Worm (Caenorhabditis elegans) whole organism, young adult: ENCODE measurements around the gene srg-3.

Experiments used
- B0035.1 ChIP-seq: sonication (generic microtip); optimal IDR thresholded peaks from 2 replicates; lab custom pipeline; 2016; ENCODE audit warnings: missing genetic modification characterization, mild to moderate bottlenecking, missing compliant biosample characterization, missing genotype, missing genetic modification reagents
- B0336.3 ChIP-seq: fragments of 200-800 bp; sonication (Bioruptor generic); IDR thresholded peaks from 2 replicates; pipeline ENCODE4 v1.3.6; 2022; ENCODE audit warnings: missing genetic modification characterization, missing compliant biosample characterization
- C17E4.6 ChIP-seq: fragments of 200-800 bp; sonication (Bioruptor generic); IDR thresholded peaks from 2 replicates; pipeline ENCODE4 v1.3.6; 2022; ENCODE audit warnings: missing genetic modification reagents, missing genetic modification characterization, missing compliant biosample characterization
- F33H1.4 ChIP-seq: fragments of 200-800 bp; sonication (Bioruptor generic); IDR thresholded peaks from 2 replicates; pipeline ENCODE4 v1.3.6; 2022; ENCODE audit warnings: missing genetic modification reagents, missing genetic modification characterization, missing compliant biosample characterization
- Y67H2A.10 ChIP-seq: fragments of 200-800 bp; sonication (Bioruptor generic); conservative IDR thresholded peaks from 2 replicates; pipeline ENCODE4 v1.3.6; 2022; ENCODE audit warnings: missing genetic modification reagents, missing genetic modification characterization, missing compliant biosample characterization
- attf-5 ChIP-seq: fragments of 200-800 bp; sonication (Bioruptor generic); optimal IDR thresholded peaks from 2 replicates; lab custom pipeline; 2018; ENCODE audit warnings: mild to moderate bottlenecking, missing genetic modification characterization, missing compliant biosample characterization
- ceh-40 ChIP-seq: fragments of 200-800 bp; sonication (Bioruptor generic); IDR thresholded peaks from 2 replicates; pipeline ENCODE4 v1.3.6; 2022; ENCODE audit warnings: missing genetic modification characterization, missing compliant biosample characterization
- dpl-1 ChIP-seq: fragments of 150-350 bp; optimal IDR thresholded peaks from 2 replicates; lab custom pipeline; 2014; ENCODE audit warnings: missing biosample characterization, missing genetic modification reagents, missing genetic modification characterization
- egrh-3 ChIP-seq: fragments of 200-800 bp; sonication (Bioruptor generic); IDR thresholded peaks from 2 replicates; pipeline ENCODE4 v1.3.6; 2022; ENCODE audit warnings: missing genetic modification reagents, missing genetic modification characterization, missing compliant biosample characterization
- ekl-4 ChIP-seq: fragments of 200-800 bp; sonication (Bioruptor generic); IDR thresholded peaks from 2 replicates; pipeline ENCODE4 v1.3.6; 2022; ENCODE audit warnings: missing genetic modification reagents, missing genetic modification characterization, missing compliant biosample characterization
- fkh-3 ChIP-seq: sonication (generic microtip); optimal IDR thresholded peaks from 2 replicates; lab custom pipeline; 2016; ENCODE audit warnings: mild to moderate bottlenecking, missing genetic modification characterization, missing compliant biosample characterization
- hmg-1.2 ChIP-seq: fragments of 200-800 bp; sonication (Bioruptor generic); IDR thresholded peaks from 2 replicates; pipeline ENCODE4 v1.3.6; 2022; ENCODE audit warnings: missing genetic modification reagents, missing genetic modification characterization, missing compliant biosample characterization
- hsf-1 ChIP-seq: fragments of 200-800 bp; sonication (Bioruptor generic); IDR thresholded peaks from 2 replicates; pipeline ENCODE4 v1.3.6; 2022; ENCODE audit warnings: missing genetic modification reagents, missing genetic modification characterization, missing compliant biosample characterization
- let-607 ChIP-seq, 2 experiments: fragments of 200-800 bp in 1 of 2; sonication (Bioruptor generic) in 1 of 2; sonication (generic microtip) in 1 of 2; optimal IDR thresholded peaks; 2 replicates each; lab custom pipeline; 2016 to 2018; ENCODE audit warnings: mild to moderate bottlenecking in 2 of 2, missing compliant biosample characterization in 2 of 2, missing genetic modification characterization in 2 of 2, moderate library complexity in 2 of 2, missing genotype in 1 of 2
- lin-40 ChIP-seq: sonication (generic microtip); optimal IDR thresholded peaks from 2 replicates; lab custom pipeline; 2016; ENCODE audit warnings: missing genetic modification characterization, mild to moderate bottlenecking, missing compliant biosample characterization, missing genotype, missing genetic modification reagents
- lin-54 ChIP-seq: fragments of 200-800 bp; sonication (Bioruptor generic); optimal IDR thresholded peaks from 2 replicates; lab custom pipeline; 2018; ENCODE audit warnings: mild to moderate bottlenecking, missing genetic modification characterization, missing compliant biosample characterization
- lsl-1 ChIP-seq: fragments of 200-800 bp; sonication (Bioruptor generic); optimal IDR thresholded peaks from 2 replicates; lab custom pipeline; 2018; ENCODE audit warnings: mild to moderate bottlenecking, missing genetic modification characterization, moderate library complexity, missing compliant biosample characterization
- lsy-27 ChIP-seq: sonication (generic microtip); optimal IDR thresholded peaks from 2 replicates; lab custom pipeline; 2017; ENCODE audit warnings: missing genetic modification characterization, mild to moderate bottlenecking, missing compliant biosample characterization, antibody characterized with exemption, missing genotype, borderline replicate concordance; ENCODE audit not compliant: insufficient read depth
- madf-3 ChIP-seq: fragments of 200-800 bp; sonication (Bioruptor generic); IDR thresholded peaks from 2 replicates; pipeline ENCODE4 v1.3.6; 2022; ENCODE audit warnings: missing genetic modification reagents, missing genetic modification characterization, missing compliant biosample characterization
- madf-8 ChIP-seq: fragments of 200-800 bp; sonication (Bioruptor generic); conservative IDR thresholded peaks from 2 replicates; pipeline ENCODE4 v1.3.6; 2022; ENCODE audit warnings: missing genetic modification reagents, missing genetic modification characterization, missing compliant biosample characterization
- mes-4 ChIP-seq: sonication (generic microtip); optimal IDR thresholded peaks from 2 replicates; lab custom pipeline; 2016; ENCODE audit warnings: missing genotype, missing genetic modification characterization, missing compliant biosample characterization
- mxl-1 ChIP-seq: sonication (generic microtip); optimal IDR thresholded peaks from 2 replicates; lab custom pipeline; 2016; ENCODE audit warnings: missing genetic modification characterization, missing compliant biosample characterization
- nfya-1 ChIP-seq: sonication (generic microtip); optimal IDR thresholded peaks from 2 replicates; lab custom pipeline; 2017; ENCODE audit warnings: antibody characterized with exemption, missing compliant biosample characterization, missing genetic modification characterization, borderline replicate concordance; ENCODE audit not compliant: insufficient read depth
- nhr-80 ChIP-seq: sonication (generic microtip); optimal IDR thresholded peaks from 2 replicates; lab custom pipeline; 2016; ENCODE audit warnings: missing genetic modification characterization, missing compliant biosample characterization
- xnd-1 ChIP-seq: sonication (generic microtip); optimal IDR thresholded peaks from 2 replicates; lab custom pipeline; 2016; ENCODE audit warnings: missing genotype, missing genetic modification reagents, missing genetic modification characterization, missing compliant biosample characterization
- ztf-25 ChIP-seq: fragments of 200-800 bp; sonication (Bioruptor generic); IDR thresholded peaks from 2 replicates; pipeline ENCODE4 v1.3.6; 2022; ENCODE audit warnings: missing genetic modification reagents, missing genetic modification characterization, missing compliant biosample characterization

Gene srg-3

DNA sequence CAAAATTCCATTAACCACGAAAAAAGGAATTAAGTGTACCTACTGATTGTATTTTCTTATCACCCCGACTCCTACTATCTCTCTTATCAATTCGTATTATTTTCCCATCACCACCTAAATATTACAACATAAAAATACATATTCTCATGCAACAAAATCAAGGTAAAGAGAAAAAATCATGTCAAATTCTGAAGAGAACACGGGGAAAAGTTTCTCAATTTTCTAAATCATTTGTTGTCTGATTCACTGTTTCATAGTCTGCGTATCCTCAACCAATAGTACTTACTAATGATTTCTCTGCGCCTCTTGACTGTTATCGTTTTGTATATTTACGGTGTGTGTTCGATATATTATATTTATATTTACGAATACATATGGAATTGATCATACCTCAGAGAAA is 38.3 kb downstream of the srg-3 start:
- TF ChIP-seq hmg-1.2, result peak; percentile 68; the same call in 1 of the 2 replicates
- no peak for TF ChIP-seq F33H1.4 (GFP tag; lab: Robert Waterston, UW)
- TF ChIP-seq egrh-3 (GFP tag; lab: Robert Waterston, UW), result no peak
- TF ChIP-seq nhr-80, result peak; percentile 68
- no peak for TF ChIP-seq ztf-25
- no peak for TF ChIP-seq C17E4.6 (GFP tag; lab: Robert Waterston, UW)
- TF ChIP-seq, all 124 proteins: peak for 2

DNA sequence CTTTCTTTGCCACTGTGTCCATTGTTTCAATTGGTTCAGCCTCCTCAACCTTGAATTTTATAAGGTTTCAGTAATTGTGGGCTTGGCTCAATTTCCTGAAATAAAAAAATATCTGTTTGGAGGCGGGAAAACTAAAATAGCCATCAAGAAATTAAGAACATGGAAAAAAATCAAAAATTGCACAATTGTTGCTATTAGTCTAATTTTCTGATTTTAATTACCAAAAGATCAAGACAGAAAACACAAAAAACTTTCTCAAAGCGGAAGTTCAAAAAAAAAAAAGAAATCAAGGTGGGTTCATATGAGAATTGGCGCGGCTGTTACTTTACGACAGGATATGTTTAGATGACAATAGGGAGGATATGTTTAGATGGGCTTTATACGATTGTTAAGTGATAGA is 39.3 kb downstream of the srg-3 start, which contains the start of gene esyt-2:
Gene esyt-2 (minus strand): TSS at position 101 of the 400 bp plus-strand sequence.
- TF ChIP-seq ekl-4 (GFP tag; lab: Robert Waterston, UW), result no peak
- no peak for TF ChIP-seq B0336.3 (GFP tag; lab: Robert Waterston, UW)
- no peak for TF ChIP-seq fkh-3
- TF ChIP-seq B0035.1, result no peak
- no peak for TF ChIP-seq mes-4
- no peak for TF ChIP-seq Y67H2A.10
- TF ChIP-seq madf-3, result no peak
- no peak for TF ChIP-seq mxl-1 (tag; lab: Kevin White, UChicago)
- no peak for TF ChIP-seq let-607 (tag; optimal IDR thresholded peaks at IDR 0.05; lab: Kevin White, UChicago)
- TF ChIP-seq nfya-1, result no peak
- no peak for TF ChIP-seq lsy-27 (tag; lab: Kevin White, UChicago)
- TF ChIP-seq ceh-40 (GFP tag; lab: Robert Waterston, UW), result no peak
- no peak for TF ChIP-seq lsl-1 (GFP tag; lab: Kevin White, UChicago)
- no peak for TF ChIP-seq lin-54 (GFP tag; lab: Kevin White, UChicago)
- TF ChIP-seq hsf-1 (GFP tag; lab: Robert Waterston, UW), result no peak
- no peak for TF ChIP-seq dpl-1
- TF ChIP-seq attf-5, result no peak
- no peak for TF ChIP-seq F33H1.4 (GFP tag; lab: Robert Waterston, UW)
- TF ChIP-seq madf-8, result no peak
- TF ChIP-seq lin-40 (tag; lab: Kevin White, UChicago), result no peak

DNA sequence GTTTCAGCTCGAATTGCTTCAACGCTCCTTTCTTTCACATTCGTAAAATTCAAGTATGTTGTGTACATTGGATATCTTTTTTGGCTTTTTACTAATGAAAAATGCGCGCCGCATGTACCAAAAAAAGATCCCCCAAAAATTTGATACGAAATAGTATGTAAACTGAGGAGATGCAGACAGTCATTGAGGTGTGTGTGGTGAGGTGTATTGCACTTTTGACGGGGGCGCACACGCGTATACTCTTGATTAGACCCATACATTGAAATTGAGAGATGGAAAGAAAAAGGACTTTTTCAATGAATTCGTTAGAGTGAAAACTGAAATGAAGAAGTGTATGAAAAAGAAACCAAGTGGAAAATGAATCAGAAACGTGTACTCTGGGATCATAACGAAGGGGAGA is 48.8 kb downstream of the srg-3 start:
- no peak for TF ChIP-seq xnd-1
- peak; percentile 82 for TF ChIP-seq hmg-1.2
- TF ChIP-seq, all 124 proteins: peak for 1
